Fruit fly (Drosophila melanogaster) Kc167 (cell line): Measurements from ENCODE around the gene CG9643.

Source experiments
- Myc ChIP-seq: fragments of >200 bp; optimal IDR thresholded peaks from 2 replicates; lab custom pipeline; 2017; ENCODE audit warnings: missing external identifiers
- Sin3A ChIP-seq: fragments of >200 bp; optimal IDR thresholded peaks from 2 replicates; lab custom pipeline; 2018; ENCODE audit warnings: missing external identifiers
- h ChIP-seq: fragments of >200 bp; optimal IDR thresholded peaks from 3 replicates; lab custom pipeline; 2018; ENCODE audit warnings: missing external identifiers
- insv ChIP-seq: fragments of >200 bp; optimal IDR thresholded peaks from 3 replicates; lab custom pipeline; 2018; ENCODE audit warnings: missing external identifiers
- psq ChIP-seq: fragments of >200 bp; optimal IDR thresholded peaks from 2 replicates; lab custom pipeline; 2017; ENCODE audit warnings: missing external identifiers
- ttk ChIP-seq: sonication (Bioruptor generic); optimal IDR thresholded peaks from 2 replicates; lab custom pipeline; 2017; ENCODE audit warnings: missing external identifiers

The CG9643 gene

dm6 chr2L:2979091-2979490 is at the start of gene CG9643:
Gene CG9643 (minus strand): TSS chr2L:2979288.
- TF ChIP-seq psq (lab: Kevin White, UChicago) (no peak), insv (lab: Kevin White, UChicago) (no peak), h (lab: Kevin White, UChicago) (no peak), ttk (lab: Kevin White, UChicago) (no peak), Myc (no peak), Sin3A (lab: Kevin White, UChicago) (no peak)

dm6 chr2L:3022986-3023385 is 43.9 kb upstream of the CG9643 start, which contains the start of the genes alpha4GT1 and Prp40:
Gene alpha4GT1 (minus strand): TSS chr2L:3023141.
Gene Prp40 (plus strand): TSS chr2L:3023226.
- TF ChIP-seq Myc (no peak), h (lab: Kevin White, UChicago) (no peak), psq (lab: Kevin White, UChicago) (no peak), ttk (lab: Kevin White, UChicago) (no peak), insv (lab: Kevin White, UChicago) (no peak), Sin3A (lab: Kevin White, UChicago) (no peak)

DNA sequence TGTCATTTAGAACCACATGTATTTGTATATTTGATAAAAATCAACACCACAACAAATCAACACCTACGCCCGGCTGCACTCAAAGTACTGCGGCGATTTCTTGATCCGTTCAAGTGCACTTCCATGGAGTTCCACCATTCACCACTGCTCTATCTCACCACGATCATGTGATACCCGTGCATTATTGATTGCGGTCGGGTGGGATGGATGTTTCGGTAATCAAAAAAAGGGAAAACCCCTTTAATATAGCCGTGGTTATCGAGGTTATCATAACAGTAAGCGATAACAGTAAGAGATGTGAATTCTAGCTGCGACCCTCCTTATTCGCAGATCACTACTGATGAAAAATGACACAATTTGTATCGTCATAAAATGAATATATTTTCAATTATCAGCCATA is 39.1 kb upstream of the CG9643 start, which contains the start of the genes CG17224 and CG17264:
Gene CG17224 (minus strand): TSS at position 97 of the 400 bp plus-strand sequence.
Gene CG17264 (plus strand): TSS at position 297 of the 400 bp plus-strand sequence.
- TF ChIP-seq h (lab: Kevin White, UChicago) (no peak), psq (lab: Kevin White, UChicago) (no peak), ttk (lab: Kevin White, UChicago) (no peak), insv (lab: Kevin White, UChicago) (no peak), Sin3A (lab: Kevin White, UChicago) (no peak), Myc (no peak)

DNA sequence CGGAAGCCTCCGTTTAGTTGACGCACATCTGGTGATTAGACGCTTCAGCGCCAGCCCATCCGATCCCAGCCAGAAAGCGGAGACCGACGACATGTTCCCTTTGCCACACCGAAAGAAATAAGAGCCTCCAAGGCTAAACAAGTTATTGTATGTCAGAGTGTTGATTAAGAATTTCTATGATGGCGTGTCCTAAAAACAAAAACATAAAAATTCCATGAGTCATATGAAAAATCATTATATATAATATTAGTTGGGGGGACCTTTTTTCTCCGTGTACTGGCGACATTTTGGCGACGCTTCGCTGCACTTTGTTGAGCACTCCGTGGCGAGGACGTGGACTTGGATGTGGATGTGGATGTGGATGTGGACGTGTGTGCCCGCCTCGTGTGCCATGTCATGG is 33.7 kb upstream of the CG9643 start:
- TF ChIP-seq psq (lab: Kevin White, UChicago) (no peak), h (lab: Kevin White, UChicago) (no peak), Myc (no peak), Sin3A (lab: Kevin White, UChicago) (no peak), ttk (lab: Kevin White, UChicago) (no peak), insv (lab: Kevin White, UChicago) (no peak)

DNA sequence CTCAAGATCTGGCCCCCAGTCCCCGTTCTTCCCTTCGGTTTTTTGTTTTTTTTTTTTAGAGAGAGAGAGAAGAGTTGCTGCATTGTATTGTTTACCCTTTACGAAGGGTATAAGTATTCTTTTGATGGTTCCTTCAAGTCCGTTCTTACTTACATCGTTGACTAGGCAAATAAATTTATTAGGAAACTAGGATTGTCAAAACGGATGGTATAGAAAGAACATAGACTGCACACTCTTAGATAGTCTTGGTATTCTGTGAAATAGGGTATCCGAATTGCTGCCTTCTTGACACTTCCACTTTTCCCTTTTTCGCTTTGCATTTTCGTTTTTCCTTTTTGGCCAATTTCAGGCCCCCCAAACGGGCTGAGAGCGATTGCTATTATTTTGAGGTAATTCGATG is 32.4 kb upstream of the CG9643 start:
- TF ChIP-seq Sin3A (lab: Kevin White, UChicago) (no peak), insv (lab: Kevin White, UChicago) (no peak), ttk (lab: Kevin White, UChicago) (no peak), Myc (no peak), h (lab: Kevin White, UChicago) (no peak), psq (lab: Kevin White, UChicago) (no peak)

- TF ChIP-seq Myc (no peak), Sin3A (lab: Kevin White, UChicago) (no peak), ttk (lab: Kevin White, UChicago) (no peak), psq (lab: Kevin White, UChicago) (no peak), insv (lab: Kevin White, UChicago) (no peak), h (lab: Kevin White, UChicago) (no peak)
These were observed 30.4 kb upstream of the CG9643 start for dm6 chr2L:3009438-3009837.

dm6 chr2L:3006925-3007426 is 27.9 kb upstream of the CG9643 start:
- TF ChIP-seq insv (lab: Kevin White, UChicago) = no peak
- TF ChIP-seq Sin3A (lab: Kevin White, UChicago) = no peak
- no peak for TF ChIP-seq psq (lab: Kevin White, UChicago)
- TF ChIP-seq Myc = no peak
- no peak for TF ChIP-seq ttk (lab: Kevin White, UChicago)
- TF ChIP-seq h (lab: Kevin White, UChicago) = no peak

DNA sequence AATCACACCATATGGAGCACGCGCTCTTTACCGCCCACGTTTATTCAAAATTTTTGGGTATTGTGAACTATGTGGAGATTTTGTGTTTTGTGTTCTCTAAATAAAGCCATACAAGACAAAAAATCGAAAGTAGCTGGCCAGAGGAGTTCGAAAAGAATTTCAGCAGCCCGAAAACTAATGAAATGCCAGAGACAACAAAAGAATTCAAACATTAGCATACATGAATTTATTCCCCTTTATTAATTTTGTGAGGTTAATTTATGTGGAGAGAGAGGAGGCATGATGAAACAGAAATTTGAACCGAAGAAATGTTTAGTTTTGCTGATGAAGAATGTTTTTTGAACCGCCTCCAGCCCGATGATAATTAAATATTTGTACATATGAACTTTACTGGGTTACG is 27.1 kb upstream of the CG9643 start:
- TF ChIP-seq ttk (lab: Kevin White, UChicago) (no peak), h (lab: Kevin White, UChicago) (no peak), insv (lab: Kevin White, UChicago) (no peak), Myc (no peak), Sin3A (lab: Kevin White, UChicago) (no peak), psq (lab: Kevin White, UChicago) (no peak)

DNA sequence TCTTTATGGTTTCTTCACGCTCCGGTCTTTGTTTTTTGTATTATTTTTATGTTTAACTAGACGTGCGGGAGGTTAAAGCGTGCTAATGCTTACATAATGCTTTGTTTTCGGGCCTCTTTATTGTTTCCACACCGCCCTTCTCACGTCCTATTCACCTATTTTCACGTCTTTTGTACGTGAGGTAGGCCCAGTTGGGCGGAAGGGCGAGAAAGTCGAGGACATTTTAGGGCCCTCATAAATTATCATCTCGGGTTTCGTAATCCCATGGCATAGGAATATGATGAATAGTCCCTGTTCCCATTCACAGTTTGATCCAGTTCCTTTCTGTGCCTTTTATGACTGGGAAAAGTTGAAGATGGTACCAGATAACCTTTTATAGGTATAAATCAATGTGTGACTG is 26.4 kb upstream of the CG9643 start:
- TF ChIP-seq Myc (no peak), psq (lab: Kevin White, UChicago) (no peak), h (lab: Kevin White, UChicago) (no peak)

dm6 chr2L:3004601-3005000 is 25.5 kb upstream of the CG9643 start:
- TF ChIP-seq h (lab: Kevin White, UChicago) (no peak), psq (lab: Kevin White, UChicago) (no peak), ttk (lab: Kevin White, UChicago) (no peak), Sin3A (lab: Kevin White, UChicago) (no peak), Myc (no peak), insv (lab: Kevin White, UChicago) (no peak)

dm6 chr2L:3003399-3003798 is 24.3 kb upstream of the CG9643 start:
- no peak for TF ChIP-seq insv (lab: Kevin White, UChicago)
- no peak for TF ChIP-seq Myc
- no peak for TF ChIP-seq ttk (lab: Kevin White, UChicago)
- TF ChIP-seq psq (lab: Kevin White, UChicago) = no peak
- no peak for TF ChIP-seq Sin3A (lab: Kevin White, UChicago)

dm6 chr2L:3001953-3002352 is 22.9 kb upstream of the CG9643 start:
- no peak for TF ChIP-seq ttk (lab: Kevin White, UChicago)
- TF ChIP-seq Sin3A (lab: Kevin White, UChicago) = no peak
- TF ChIP-seq psq (lab: Kevin White, UChicago) = no peak
- TF ChIP-seq Myc = no peak
- TF ChIP-seq h (lab: Kevin White, UChicago) = no peak
- no peak for TF ChIP-seq insv (lab: Kevin White, UChicago)
